Fruit fly (Drosophila melanogaster) whole organism, prepupa: Measurements from ENCODE around the gene Reg-2.

Experiments used
- CG10631 ChIP-seq: fragments of 200-800 bp; sonication (Bioruptor generic); optimal IDR thresholded peaks from 2 replicates; lab custom pipeline; 2016; ENCODE audit warnings: missing biosample characterization, missing genetic modification characterization
- CG7368 ChIP-seq: fragments of 200-800 bp; sonication (Bioruptor generic); optimal IDR thresholded peaks from 3 replicates; lab custom pipeline; 2016; ENCODE audit warnings: missing biosample characterization, missing genetic modification characterization
- Eip78C ChIP-seq: fragments of 200-800 bp; sonication (Bioruptor generic); peaks from one replicate; lab custom pipeline; 2016; ENCODE audit warnings: missing biosample characterization, missing genetic modification characterization
- Ets21C ChIP-seq: fragments of 200-800 bp; sonication (Bioruptor generic); optimal IDR thresholded peaks from 3 replicates; lab custom pipeline; 2016; ENCODE audit warnings: missing biosample characterization, missing genetic modification characterization
- Gug ChIP-seq: fragments of 200-800 bp; sonication (Bioruptor generic); IDR thresholded peaks from 2 replicates; pipeline ENCODE4 v1.3.6; 2022; ENCODE audit warnings: missing biosample characterization, missing genetic modification characterization
- Hr38 ChIP-seq: sonication (Bioruptor generic); optimal IDR thresholded peaks from 2 replicates; lab custom pipeline; 2016; ENCODE audit warnings: missing biosample characterization, missing genetic modification characterization
- Met ChIP-seq: fragments of 200-800 bp; sonication (Bioruptor generic); optimal IDR thresholded peaks from 3 replicates; lab custom pipeline; 2016; ENCODE audit warnings: missing biosample characterization, missing genetic modification characterization
- esn ChIP-seq: fragments of 200-800 bp; sonication (Bioruptor generic); optimal IDR thresholded peaks from 2 replicates; lab custom pipeline; 2016; ENCODE audit warnings: missing biosample characterization, mild to moderate bottlenecking, missing genetic modification characterization, moderate library complexity
- fd59A ChIP-seq: fragments of 200-800 bp; sonication (Bioruptor generic); optimal IDR thresholded peaks from 2 replicates; lab custom pipeline; 2017; ENCODE audit warnings: missing biosample characterization, mild to moderate bottlenecking, missing genetic modification characterization, missing genetic modification reagents
- vri ChIP-seq: fragments of 200-800 bp; sonication (Bioruptor generic); optimal IDR thresholded peaks from 3 replicates; lab custom pipeline; 2016; ENCODE audit warnings: missing biosample characterization, mild to moderate bottlenecking, missing genetic modification characterization

dm6 chr3L:572940-573339, 33.4 kb downstream of the Reg-2 start:
- TF ChIP-seq Gug (GFP tag; lab: Robert Waterston, UW) (no peak), esn (GFP tag; lab: Kevin White, UChicago) (no peak), fd59A (GFP tag; lab: Kevin White, UChicago) (no peak), CG7368 (no peak), Met (GFP tag; lab: Kevin White, UChicago) (no peak), Ets21C (GFP tag; lab: Kevin White, UChicago) (no peak), vri (no peak), CG10631 (GFP tag; lab: Kevin White, UChicago) (no peak), Eip78C (GFP tag; lab: Kevin White, UChicago) (no peak), Hr38 (GFP tag; lab: Kevin White, UChicago) (no peak)
